Fruit fly (Drosophila melanogaster) whole organism, embryonic: ENCODE data around the gene Dmtn.

Experiments
- B-H1 ChIP-seq: fragments of 200-800 bp; sonication (Bioruptor generic); IDR thresholded peaks from 3 replicates; pipeline ENCODE4 v1.3.6; 2022; ENCODE audit warnings: missing biosample characterization, missing genetic modification characterization
- Blimp-1 ChIP-seq: fragments of 200-800 bp; sonication (Bioruptor generic); optimal IDR thresholded peaks from 3 replicates; lab custom pipeline; 2018; ENCODE audit warnings: missing biosample characterization, missing genetic modification characterization, mild to moderate bottlenecking, moderate library complexity, missing genetic modification reagents
- CG10565 ChIP-seq: fragments of 200-800 bp; sonication (Bioruptor generic); optimal IDR thresholded peaks from 3 replicates; lab custom pipeline; 2016; ENCODE audit warnings: missing biosample characterization, mild to moderate bottlenecking, missing genetic modification characterization
- CG11696 ChIP-seq: fragments of 200-800 bp; sonication (Bioruptor generic); IDR thresholded peaks from 2 replicates; pipeline ENCODE4 v1.3.6; 2022; ENCODE audit warnings: missing biosample characterization, missing genetic modification characterization
- CG11723 ChIP-seq: fragments of 200-800 bp; sonication (Bioruptor generic); optimal IDR thresholded peaks from 2 replicates; lab custom pipeline; 2017; ENCODE audit warnings: missing biosample characterization, mild to moderate bottlenecking, missing genetic modification characterization
- CG12219 ChIP-seq: fragments of 200-800 bp; sonication (Bioruptor generic); optimal IDR thresholded peaks from 3 replicates; lab custom pipeline; 2018; ENCODE audit warnings: missing biosample characterization, mild to moderate bottlenecking, missing genetic modification characterization
- CG12236 ChIP-seq: fragments of 200-800 bp; sonication (Bioruptor generic); optimal IDR thresholded peaks from 2 replicates; lab custom pipeline; 2016; ENCODE audit warnings: missing biosample characterization, missing genetic modification characterization
- CG12391 ChIP-seq: fragments of 200-800 bp; sonication (Bioruptor generic); optimal IDR thresholded peaks from 3 replicates; lab custom pipeline; 2018; ENCODE audit warnings: missing biosample characterization, mild to moderate bottlenecking, missing genetic modification characterization, moderate library complexity
- CG12942 ChIP-seq: fragments of 200-800 bp; sonication (Bioruptor generic); optimal IDR thresholded peaks from 3 replicates; lab custom pipeline; 2016; ENCODE audit warnings: missing biosample characterization, missing genetic modification characterization
- CG13624 ChIP-seq: fragments of 200-800 bp; sonication (Bioruptor generic); optimal IDR thresholded peaks from 2 replicates; lab custom pipeline; 2016; ENCODE audit warnings: missing biosample characterization, missing genetic modification characterization
- CG14860 ChIP-seq: fragments of 200-800 bp; sonication (Bioruptor generic); IDR thresholded peaks from 3 replicates; pipeline ENCODE4 v1.3.6; 2022; ENCODE audit warnings: missing biosample characterization, missing genetic modification characterization; ENCODE audit not compliant: partially characterized antibody
- CG1603 ChIP-seq: fragments of 200-800 bp; sonication (Bioruptor generic); optimal IDR thresholded peaks from 2 replicates; lab custom pipeline; 2019; ENCODE audit warnings: missing biosample characterization, mild to moderate bottlenecking, missing genetic modification characterization, moderate library complexity
- CG17328 ChIP-seq: fragments of 200-800 bp; sonication (Bioruptor generic); IDR thresholded peaks from 2 replicates; pipeline ENCODE4 v1.3.6; 2022; ENCODE audit warnings: missing biosample characterization, missing genetic modification characterization
- CG2875 ChIP-seq: fragments of 200-800 bp; sonication (Bioruptor generic); optimal IDR thresholded peaks from 2 replicates; lab custom pipeline; 2017; ENCODE audit warnings: missing biosample characterization, mild to moderate bottlenecking, missing genetic modification characterization, missing genetic modification reagents
- CG31365 ChIP-seq: fragments of 200-800 bp; sonication (Bioruptor generic); optimal IDR thresholded peaks from 2 replicates; lab custom pipeline; 2018; ENCODE audit warnings: missing biosample characterization, mild to moderate bottlenecking, missing genetic modification characterization
- CG31441 ChIP-seq: fragments of 200-800 bp; sonication (Bioruptor generic); IDR thresholded peaks from 2 replicates; pipeline ENCODE4 v1.3.6; 2022; ENCODE audit warnings: missing biosample characterization, missing genetic modification characterization
- Chrac-16 ChIP-seq: fragments of 200-800 bp; sonication (Bioruptor generic); optimal IDR thresholded peaks from 3 replicates; lab custom pipeline; 2016; ENCODE audit warnings: missing biosample characterization, missing genetic modification characterization
- CkIIα-i1 ChIP-seq: fragments of 200-800 bp; sonication (Bioruptor generic); IDR thresholded peaks from 2 replicates; pipeline ENCODE4 v1.3.6; 2022; ENCODE audit warnings: missing biosample characterization, missing genetic modification characterization
- CrebB ChIP-seq: fragments of 200-800 bp; sonication (Bioruptor generic); optimal IDR thresholded peaks from 3 replicates; lab custom pipeline; 2018; ENCODE audit warnings: missing biosample characterization, mild to moderate bottlenecking, missing genetic modification characterization
- D ChIP-seq, 2 experiments: fragments of 200-800 bp in 1 of 2; fragments of >200 bp in 1 of 2; sonication (Bioruptor generic) in 1 of 2; optimal IDR thresholded peaks; 2 replicates in 1 of 2; 3 replicates in 1 of 2; lab custom pipeline; 2017; ENCODE audit warnings: mild to moderate bottlenecking in 1 of 2, missing biosample characterization in 1 of 2, missing genetic modification characterization in 1 of 2, missing genetic modification reagents in 1 of 2
- Dll ChIP-seq: fragments of 200-800 bp; sonication (Bioruptor generic); IDR thresholded peaks from 4 replicates; pipeline ENCODE4 v1.3.6; 2022; ENCODE audit warnings: missing biosample characterization, missing genetic modification characterization; ENCODE audit not compliant: partially characterized antibody
- E2f2 ChIP-seq: fragments of 200-800 bp; sonication (Bioruptor generic); IDR thresholded peaks from 2 replicates; pipeline ENCODE4 v1.3.6; 2022; ENCODE audit warnings: missing biosample characterization, missing genetic modification characterization
- ERR ChIP-seq: fragments of 200-800 bp; sonication (Bioruptor generic); optimal IDR thresholded peaks from 2 replicates; lab custom pipeline; 2016; ENCODE audit warnings: missing biosample characterization, missing genetic modification characterization
- Gsc ChIP-seq: fragments of 200-800 bp; sonication (Bioruptor generic); IDR thresholded peaks from 2 replicates; pipeline ENCODE4 v1.3.6; 2022; ENCODE audit warnings: missing biosample characterization, missing genetic modification characterization
- Gug ChIP-seq: fragments of 200-800 bp; sonication (Bioruptor generic); IDR thresholded peaks from 4 replicates; pipeline ENCODE4 v1.3.6; 2022; ENCODE audit warnings: missing biosample characterization, missing genetic modification characterization
- HLH4C ChIP-seq: fragments of 200-800 bp; sonication (Bioruptor generic); IDR thresholded peaks from 3 replicates; pipeline ENCODE4 v1.3.6; 2022; ENCODE audit warnings: missing biosample characterization, missing genetic modification characterization; ENCODE audit not compliant: partially characterized antibody
- Hr3 ChIP-seq: fragments of 200-800 bp; sonication (Bioruptor generic); optimal IDR thresholded peaks from 3 replicates; lab custom pipeline; 2016; ENCODE audit warnings: missing biosample characterization, missing genetic modification characterization
- Lhr ChIP-seq: fragments of 200-800 bp; sonication (Bioruptor generic); optimal IDR thresholded peaks from 3 replicates; lab custom pipeline; 2017; ENCODE audit warnings: mild to moderate bottlenecking, missing biosample characterization, missing genetic modification reagents, missing genetic modification characterization
- Myb ChIP-seq: fragments of 200-800 bp; sonication (Bioruptor generic); optimal IDR thresholded peaks from 2 replicates; lab custom pipeline; 2016; ENCODE audit warnings: missing biosample characterization, missing genetic modification characterization
- NFAT ChIP-seq: fragments of 200-800 bp; sonication (Bioruptor generic); IDR thresholded peaks from 2 replicates; pipeline ENCODE4 v1.3.6; 2022; ENCODE audit warnings: missing biosample characterization, missing genetic modification characterization
- Opbp ChIP-seq: fragments of 200-800 bp; sonication (Bioruptor generic); IDR thresholded peaks from 3 replicates; pipeline ENCODE4 v1.3.6; 2022; ENCODE audit warnings: missing biosample characterization, missing genetic modification characterization; ENCODE audit not compliant: partially characterized antibody
- Rfx ChIP-seq: fragments of 200-800 bp; sonication (Bioruptor generic); IDR thresholded peaks from 2 replicates; pipeline ENCODE4 v1.3.6; 2022; ENCODE audit warnings: missing biosample characterization, missing genetic modification characterization
- ab ChIP-seq: fragments of 200-800 bp; sonication (Bioruptor generic); optimal IDR thresholded peaks from 2 replicates; lab custom pipeline; 2016; ENCODE audit warnings: missing biosample characterization, missing genetic modification characterization
- amos ChIP-seq: fragments of 200-800 bp; sonication (Bioruptor generic); IDR thresholded peaks from 2 replicates; pipeline ENCODE4 v1.3.6; 2022; ENCODE audit warnings: missing biosample characterization, missing genetic modification characterization; ENCODE audit not compliant: partially characterized antibody
- ash1 ChIP-seq: fragments of 200-800 bp; sonication (Bioruptor generic); optimal IDR thresholded peaks from 2 replicates; lab custom pipeline; 2018; ENCODE audit warnings: missing biosample characterization, mild to moderate bottlenecking, missing genetic modification characterization
- ftz-f1 ChIP-seq: fragments of 200-800 bp; sonication (Bioruptor generic); optimal IDR thresholded peaks from 2 replicates; lab custom pipeline; 2016; ENCODE audit warnings: missing biosample characterization, missing genetic modification characterization
- gce ChIP-seq: fragments of 200-800 bp; sonication (Bioruptor generic); IDR thresholded peaks from 3 replicates; pipeline ENCODE4 v1.3.6; 2022; ENCODE audit warnings: missing biosample characterization, missing genetic modification characterization
- hkb ChIP-seq, 2 experiments: fragments of 200-800 bp in 1 of 2; fragments of >200 bp in 1 of 2; sonication (Bioruptor generic) in 1 of 2; IDR thresholded peaks in 1 of 2; optimal IDR thresholded peaks in 1 of 2; 2 replicates each; pipeline versions ENCODE4 v1.3.6 to Lab custom; 2017 to 2022; ENCODE audit warnings: missing biosample characterization in 1 of 2, missing genetic modification characterization in 1 of 2
- mld ChIP-seq: fragments of 200-800 bp; sonication (Bioruptor generic); IDR thresholded peaks from 3 replicates; pipeline ENCODE4 v1.3.6; 2022; ENCODE audit warnings: missing biosample characterization, missing genetic modification characterization; ENCODE audit not compliant: partially characterized antibody
- nerfin-1 ChIP-seq: fragments of 200-800 bp; sonication (Bioruptor generic); optimal IDR thresholded peaks from 3 replicates; lab custom pipeline; 2019; ENCODE audit warnings: missing biosample characterization, mild to moderate bottlenecking, missing genetic modification characterization, moderate library complexity
- nerfin-2 ChIP-seq: fragments of 200-800 bp; sonication (Bioruptor generic); IDR thresholded peaks from 2 replicates; pipeline ENCODE4 v1.3.6; 2022; ENCODE audit warnings: missing biosample characterization, missing genetic modification characterization; ENCODE audit not compliant: partially characterized antibody
- odd ChIP-seq: fragments of 200-800 bp; sonication (Bioruptor generic); optimal IDR thresholded peaks from 2 replicates; lab custom pipeline; 2017; ENCODE audit warnings: missing biosample characterization, mild to moderate bottlenecking, missing genetic modification characterization
- pb ChIP-seq: fragments of 200-800 bp; sonication (Bioruptor generic); optimal IDR thresholded peaks from 3 replicates; lab custom pipeline; 2016; ENCODE audit warnings: missing biosample characterization, missing genetic modification characterization
- pzg ChIP-seq: fragments of 200-800 bp; sonication (Bioruptor generic); optimal IDR thresholded peaks from 3 replicates; lab custom pipeline; 2018; ENCODE audit warnings: missing biosample characterization, mild to moderate bottlenecking, missing genetic modification characterization, moderate library complexity
- scrt ChIP-seq: fragments of 200-800 bp; sonication (Bioruptor generic); optimal IDR thresholded peaks from 2 replicates; lab custom pipeline; 2018; ENCODE audit warnings: missing biosample characterization, mild to moderate bottlenecking, missing genetic modification characterization, moderate library complexity
- seq ChIP-seq: fragments of 200-800 bp; sonication (Bioruptor generic); IDR thresholded peaks from 2 replicates; pipeline ENCODE4 v1.3.6; 2022; ENCODE audit warnings: missing biosample characterization, missing genetic modification characterization
- sima ChIP-seq: fragments of 200-800 bp; sonication (Bioruptor generic); optimal IDR thresholded peaks from 2 replicates; lab custom pipeline; 2016; ENCODE audit warnings: missing biosample characterization, missing genetic modification characterization
- sr ChIP-seq: fragments of 200-800 bp; sonication (Bioruptor generic); IDR thresholded peaks from 3 replicates; pipeline ENCODE4 v1.3.6; 2022; ENCODE audit warnings: missing biosample characterization, missing genetic modification characterization
- unpg ChIP-seq: fragments of 200-800 bp; sonication (Bioruptor generic); optimal IDR thresholded peaks from 3 replicates; lab custom pipeline; 2018; ENCODE audit warnings: missing biosample characterization, mild to moderate bottlenecking, missing genetic modification characterization, moderate library complexity
- zen ChIP-seq: fragments of 200-800 bp; sonication (Bioruptor generic); optimal IDR thresholded peaks from 3 replicates; lab custom pipeline; 2018; ENCODE audit warnings: missing biosample characterization, mild to moderate bottlenecking, missing genetic modification characterization, moderate library complexity

Dmtn gene

DNA sequence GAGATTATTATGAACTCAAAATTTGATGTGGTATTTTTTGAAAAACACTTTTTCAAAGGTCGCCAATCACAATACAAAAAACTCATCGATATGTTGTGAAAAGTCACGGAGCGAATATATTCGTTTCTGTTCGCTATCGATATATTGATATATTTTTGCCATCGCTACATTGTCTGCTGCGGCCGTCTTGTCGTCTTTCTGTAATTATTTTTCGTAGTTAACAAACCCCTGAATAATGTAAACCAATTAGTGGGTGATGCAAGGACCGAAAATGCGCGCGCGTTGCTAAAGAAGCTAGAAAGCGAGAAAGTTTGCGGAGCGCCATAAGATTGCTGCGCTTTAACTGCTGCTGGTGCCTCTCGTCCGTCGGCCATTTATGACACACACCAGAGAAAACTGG, 54.9 kb downstream of the Dmtn start, which contains the start of gene Pak (continued):
- no peak for TF ChIP-seq Rfx (GFP tag; lab: Robert Waterston, UW)
- no peak for TF ChIP-seq Hr3 (GFP tag; lab: Kevin White, UChicago)
- no peak for TF ChIP-seq ab (GFP tag; lab: Kevin White, UChicago)
- TF ChIP-seq Myb (GFP tag; lab: Kevin White, UChicago) = peak; percentile 57
- TF ChIP-seq Gug (GFP tag; lab: Robert Waterston, UW) = no peak
- no peak for TF ChIP-seq nerfin-1
- TF ChIP-seq CG12219 (GFP tag; lab: Kevin White, UChicago) = no peak
- TF ChIP-seq ash1 (GFP tag; lab: Kevin White, UChicago) = no peak
- no peak for TF ChIP-seq CG17328 (GFP tag; lab: Robert Waterston, UW)
- no peak for TF ChIP-seq ftz-f1 (GFP tag; lab: Kevin White, UChicago)
- no peak for TF ChIP-seq CG12391 (tag; lab: Kevin White, UChicago)
- TF ChIP-seq CG1603 (tag; lab: Kevin White, UChicago) = peak; percentile 68
- TF ChIP-seq mld (GFP tag; lab: Robert Waterston, UW) = peak; percentile 93
- TF ChIP-seq Lhr (GFP tag; lab: Kevin White, UChicago) = peak; percentile 48
- TF ChIP-seq scrt = no peak
- no peak for TF ChIP-seq zen (tag; lab: Kevin White, UChicago)
- no peak for TF ChIP-seq pb
- TF ChIP-seq nerfin-2 = peak; percentile 82
- TF ChIP-seq NFAT (GFP tag; lab: Robert Waterston, UW) = no peak
- no peak for TF ChIP-seq Chrac-16
- no peak for TF ChIP-seq D (optimal IDR thresholded peaks at IDR 0.05; lab: Kevin White, UChicago)
- TF ChIP-seq D (GFP tag; optimal IDR thresholded peaks at IDR 0.05; lab: Kevin White, UChicago) = no peak
- TF ChIP-seq CG31365 (tag; lab: Kevin White, UChicago) = no peak
- peak; percentile 97 for TF ChIP-seq amos
- no peak for TF ChIP-seq CkIIα-i1 (GFP tag; lab: Robert Waterston, UW)
- TF ChIP-seq CG12942 (GFP tag; lab: Kevin White, UChicago) = no peak
- TF ChIP-seq CG31441 (GFP tag; lab: Robert Waterston, UW) = peak; percentile 45; the same call in 1 of the 2 replicates
- TF ChIP-seq CG10565 = no peak
- TF ChIP-seq seq (GFP tag; lab: Robert Waterston, UW) = no peak
- no peak for TF ChIP-seq odd (GFP tag; lab: Kevin White, UChicago)
- TF ChIP-seq B-H1 (GFP tag; lab: Robert Waterston, UW) = no peak
- no peak for TF ChIP-seq Gsc
- TF ChIP-seq pzg = peak; percentile 77
- TF ChIP-seq Dll = peak; percentile 94
- no peak for TF ChIP-seq CG12236 (GFP tag; lab: Kevin White, UChicago)
- TF ChIP-seq Blimp-1 (GFP tag; lab: Kevin White, UChicago) = no peak
- peak; percentile 70 for TF ChIP-seq E2f2 (GFP tag; lab: Robert Waterston, UW)
- no peak for TF ChIP-seq hkb (optimal IDR thresholded peaks at IDR 0.05; lab: Kevin White, UChicago)
- no peak for TF ChIP-seq hkb (GFP tag; IDR thresholded peaks at IDR 0.05; lab: Robert Waterston, UW)
- no peak for TF ChIP-seq unpg (GFP tag; lab: Kevin White, UChicago)
- TF ChIP-seq CG14860 = peak; percentile 86
- peak; percentile 96 for TF ChIP-seq Opbp (GFP tag; lab: Robert Waterston, UW)
- TF ChIP-seq CG13624 (GFP tag; lab: Kevin White, UChicago) = no peak
- TF ChIP-seq gce = no peak
- no peak for TF ChIP-seq ERR (GFP tag; lab: Kevin White, UChicago)
- TF ChIP-seq CG2875 = no peak
- TF ChIP-seq CrebB = no peak
- peak; percentile 90 for TF ChIP-seq HLH4C (GFP tag; lab: Robert Waterston, UW)
- no peak for TF ChIP-seq sr (GFP tag; lab: Robert Waterston, UW)
- no peak for TF ChIP-seq CG11723 (GFP tag; lab: Kevin White, UChicago)
- no peak for TF ChIP-seq CG11696
- no peak for TF ChIP-seq sima
